Worm (Caenorhabditis elegans): ENCODE measurements around the gene ctsa-3.2.

ctsa-3.2 gene

DNA sequence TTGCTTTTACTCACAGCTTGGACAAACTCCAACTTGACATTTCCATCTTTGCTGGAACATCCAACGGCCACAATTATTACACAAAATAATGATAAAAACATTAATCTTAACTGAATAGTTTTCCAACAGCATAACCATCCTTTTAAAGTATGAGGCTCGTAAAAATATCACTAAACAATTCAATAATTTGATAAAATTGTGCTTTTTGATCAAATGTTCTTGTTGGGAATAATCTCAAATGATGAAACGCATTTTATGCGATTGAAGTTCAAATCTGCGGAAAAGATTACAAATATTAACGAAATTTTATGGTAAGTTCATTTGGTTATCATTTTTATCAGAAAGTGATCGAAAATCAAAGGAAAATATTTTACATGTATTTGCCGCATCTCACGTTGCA, 45.5 kb downstream of the ctsa-3.2 start, which contains the start of gene pho-10:
pho-10 (minus strand) TSS at position 101 of the 400 bp plus-strand sequence.
- TF ChIP-seq tab-1 (GFP tag; IDR thresholded peaks at IDR 0.05) (no peak), ztf-29 (GFP tag; IDR thresholded peaks at IDR 0.05) (no peak), T22C8.4 (GFP tag; IDR thresholded peaks at IDR 0.05) (no peak), ztf-23 (GFP tag; IDR thresholded peaks at IDR 0.05) (no peak), ref-1 (GFP tag; conservative IDR thresholded peaks at IDR 0.05) (no peak), cog-1 (tag; optimal IDR thresholded peaks at IDR 0.05) (no peak), klf-2 (GFP tag; conservative IDR thresholded peaks at IDR 0.05) (no peak), med-1 (GFP tag; optimal IDR thresholded peaks at IDR 0.05; ENCODE audit: insufficient read depth) (no peak), flt-1 (GFP tag; IDR thresholded peaks at IDR 0.05) (no peak)

DNA sequence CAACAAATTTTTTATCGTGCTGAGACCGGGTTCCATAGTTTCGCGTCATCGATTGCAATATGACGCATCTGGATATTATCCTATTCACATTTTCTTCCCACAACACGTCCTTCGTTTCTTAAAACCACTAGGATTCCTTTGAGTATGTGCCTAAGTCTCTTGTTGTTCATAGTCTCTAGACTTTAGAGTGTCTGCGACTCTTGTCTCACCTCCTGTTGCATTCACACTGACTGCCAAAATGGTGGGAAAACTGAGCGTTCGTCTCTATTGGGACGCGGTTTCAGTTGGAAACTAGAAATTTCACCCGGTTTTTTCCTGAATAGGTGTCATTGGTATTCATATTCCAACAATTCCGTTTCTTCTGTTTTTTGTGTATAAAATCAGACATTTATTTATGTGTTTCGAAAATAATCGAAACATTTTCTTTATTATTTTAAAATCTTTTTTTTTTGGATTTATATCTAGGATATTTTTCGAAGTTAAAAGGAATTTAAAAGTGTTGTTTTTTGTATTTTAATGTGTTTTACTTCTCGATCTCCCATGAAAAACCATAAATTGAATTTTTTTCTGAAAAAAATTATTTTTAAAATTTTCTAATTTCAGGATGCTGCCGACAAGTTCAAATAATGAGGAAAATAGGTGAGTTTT, 46.8 kb downstream of the ctsa-3.2 start, which contains the start of gene C05C10.2:
C05C10.2 (plus strand) TSS at position 598 of the 648 bp plus-strand sequence.
- no peak for TF ChIP-seq ztf-29 (GFP tag; IDR thresholded peaks at IDR 0.05)
- TF ChIP-seq cog-1 (tag; optimal IDR thresholded peaks at IDR 0.05) = no peak
- no peak for TF ChIP-seq tab-1 (GFP tag; IDR thresholded peaks at IDR 0.05)
- no peak for TF ChIP-seq klf-2 (GFP tag; conservative IDR thresholded peaks at IDR 0.05)
- TF ChIP-seq flt-1 (GFP tag; IDR thresholded peaks at IDR 0.05) = no peak
- no peak for TF ChIP-seq med-1 (GFP tag; optimal IDR thresholded peaks at IDR 0.05; ENCODE audit: insufficient read depth)
- no peak for TF ChIP-seq ref-1 (GFP tag; conservative IDR thresholded peaks at IDR 0.05)
- no peak for TF ChIP-seq ztf-23 (GFP tag; IDR thresholded peaks at IDR 0.05)
- TF ChIP-seq T22C8.4 (GFP tag; IDR thresholded peaks at IDR 0.05) = no peak

Data from whole organism, midembryonic.